Fruit fly (Drosophila melanogaster): Measurements from ENCODE around the gene CG13698.

Gene CG13698

dm6 chr3L:18148418-18148973 lies 42.5 kb upstream of the CG13698 start, which contains the start of gene CG7330 (continued):
- TF ChIP-seq CG15073 (GFP tag; optimal IDR thresholded peaks at IDR 0.05) (no peak), CG2889 (GFP tag; IDR thresholded peaks at IDR 0.05) (peak; percentile 76; the same call in 2 of the 3 replicates), CG7928 (GFP tag; optimal IDR thresholded peaks at IDR 0.05) (peak; percentile 62), jigr1 (GFP tag; IDR thresholded peaks at IDR 0.05) (peak; percentile 89), CG11504 (tag; optimal IDR thresholded peaks at IDR 0.05) (peak; percentile 97), twi (tag; optimal IDR thresholded peaks at IDR 0.05) (peak; percentile 70), CG33213 (GFP tag; optimal IDR thresholded peaks at IDR 0.05) (peak; percentile 6), CG1529 (GFP tag; optimal IDR thresholded peaks at IDR 0.05) (peak; percentile 89), ara (GFP tag; IDR thresholded peaks at IDR 0.05) (peak; percentile 60; the same call in 1 of the 2 replicates), CG14050 (GFP tag; IDR thresholded peaks at IDR 0.05) (peak; percentile 87), Sin3A (optimal IDR thresholded peaks at IDR 0.05) (no peak), CG2129 (GFP tag; IDR thresholded peaks at IDR 0.05; ENCODE audit: partially characterized antibody) (no peak), BEAF-32 (GFP tag; optimal IDR thresholded peaks at IDR 0.05) (no peak), chm (GFP tag; IDR thresholded peaks at IDR 0.05) (no peak), ssp (GFP tag; IDR thresholded peaks at IDR 0.05) (peak; percentile 81; the same call in 1 of the 2 replicates), Awh (GFP tag; IDR thresholded peaks at IDR 0.05) (peak; percentile 75), lola (GFP tag; optimal IDR thresholded peaks at IDR 0.05) (peak in 1 of 3 experiments; percentile 43), cas (GFP tag; IDR thresholded peaks at IDR 0.05) (peak; percentile 63; the same call in 1 of the 2 replicates), sna (GFP tag; IDR thresholded peaks at IDR 0.05; ENCODE audit: partially characterized antibody) (no peak), pros (GFP tag; optimal IDR thresholded peaks at IDR 0.05) (no peak), NC2β (GFP tag; optimal IDR thresholded peaks at IDR 0.05) (no peak), odd (GFP tag; optimal IDR thresholded peaks at IDR 0.05) (peak; percentile 94), CG13123 (GFP tag; optimal IDR thresholded peaks at IDR 0.05) (peak; percentile 72), CG11723 (GFP tag; optimal IDR thresholded peaks at IDR 0.05) (peak; percentile 89), CG17802 (tag; optimal IDR thresholded peaks at IDR 0.05) (peak; percentile 19), Bdp1 (GFP tag; optimal IDR thresholded peaks at IDR 0.05) (peak; percentile 25), sob (GFP tag; IDR thresholded peaks at IDR 0.05) (peak; percentile 86), pb (GFP tag; optimal IDR thresholded peaks at IDR 0.05) (no peak), dmrt11E (tag; optimal IDR thresholded peaks at IDR 0.05) (no peak), CG32532 (GFP tag; IDR thresholded peaks at IDR 0.05) (peak; percentile 80), CG6654 (GFP tag; optimal IDR thresholded peaks at IDR 0.05) (peak; percentile 63), Dll (GFP tag; IDR thresholded peaks at IDR 0.05; ENCODE audit: partially characterized antibody) (no peak), CG17568 (GFP tag; optimal IDR thresholded peaks at IDR 0.05) (peak; percentile 72), B-H1 (GFP tag; IDR thresholded peaks at IDR 0.05) (peak; percentile 83; the same call in 2 of the 3 replicates), CG3407 (GFP tag; optimal IDR thresholded peaks at IDR 0.05) (peak; percentile 83), sr (GFP tag; IDR thresholded peaks at IDR 0.05) (0 out of 3 replicates have a peak, but pooled peaks have one; percentile 25), Doc3 (GFP tag; IDR thresholded peaks at IDR 0.05; ENCODE audit: partially characterized antibody) (no peak), trh (GFP tag; optimal IDR thresholded peaks at IDR 0.05) (peak; percentile 69), CG14441 (GFP tag; IDR thresholded peaks at IDR 0.05) (peak; percentile 85), Hr3 (GFP tag; optimal IDR thresholded peaks at IDR 0.05) (peak; percentile 90), ro (GFP tag; IDR thresholded peaks at IDR 0.05) (peak; percentile 66; the same call in 1 of the 2 replicates), BtbVII (GFP tag; optimal IDR thresholded peaks at IDR 0.05) (peak; percentile 91), CG10654 (GFP tag; optimal IDR thresholded peaks at IDR 0.05) (peak; percentile 86), CG16779 (GFP tag; IDR thresholded peaks at IDR 0.05) (no peak), Kr (GFP tag; optimal IDR thresholded peaks at IDR 0.05) (no peak), da (GFP tag; optimal IDR thresholded peaks at IDR 0.05) (no peak), Gsc (GFP tag; IDR thresholded peaks at IDR 0.05) (no peak; the same call in 1 of the 2 replicates), Tbp (GFP tag; optimal IDR thresholded peaks at IDR 0.05) (no peak), CG4854 (GFP tag; optimal IDR thresholded peaks at IDR 0.05) (peak; percentile 63), gsb-n (tag; optimal IDR thresholded peaks at IDR 0.05) (peak; percentile 80), Rx (GFP tag; IDR thresholded peaks at IDR 0.05) (peak; percentile 68)
